Fruit fly (Drosophila melanogaster) whole organism, larva: Measurements from ENCODE around the gene CG5466.

Source experiments
- noc ChIP-seq: fragments of 200-800 bp; sonication (Bioruptor generic); optimal IDR thresholded peaks from 3 replicates; lab custom pipeline; 2019; ENCODE audit warnings: missing biosample characterization, mild to moderate bottlenecking, missing genetic modification characterization, moderate library complexity

CG5466 gene

DNA sequence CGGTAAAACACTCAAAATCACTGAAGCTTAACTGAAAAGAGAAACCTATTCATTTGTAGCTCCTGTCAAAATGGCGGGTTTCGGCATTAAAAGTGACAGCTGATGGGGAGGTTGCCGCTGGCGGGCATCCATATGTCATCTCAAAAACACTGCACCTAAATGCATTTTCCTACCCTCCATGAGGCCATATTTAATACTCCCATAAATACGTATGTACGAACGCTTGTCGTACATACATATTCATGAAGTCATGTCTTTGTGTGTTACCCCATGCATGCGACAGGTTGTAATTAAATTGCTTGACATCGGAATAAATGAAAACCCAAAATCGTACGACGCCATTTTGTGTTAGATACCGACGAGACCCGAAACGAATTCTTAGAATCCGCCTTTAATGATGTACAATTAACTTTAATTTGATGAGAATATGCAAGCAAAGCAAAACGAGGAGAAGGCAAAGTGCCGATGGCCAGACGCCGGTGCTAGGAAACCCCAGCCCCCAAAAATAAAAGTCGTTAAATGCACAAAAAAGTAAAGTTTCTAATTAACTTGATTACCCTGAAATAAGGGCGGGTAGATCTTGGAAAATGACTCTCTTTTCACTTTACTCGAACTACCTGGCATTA is 21.2 kb upstream of the CG5466 start:
- TF ChIP-seq noc = no peak

DNA sequence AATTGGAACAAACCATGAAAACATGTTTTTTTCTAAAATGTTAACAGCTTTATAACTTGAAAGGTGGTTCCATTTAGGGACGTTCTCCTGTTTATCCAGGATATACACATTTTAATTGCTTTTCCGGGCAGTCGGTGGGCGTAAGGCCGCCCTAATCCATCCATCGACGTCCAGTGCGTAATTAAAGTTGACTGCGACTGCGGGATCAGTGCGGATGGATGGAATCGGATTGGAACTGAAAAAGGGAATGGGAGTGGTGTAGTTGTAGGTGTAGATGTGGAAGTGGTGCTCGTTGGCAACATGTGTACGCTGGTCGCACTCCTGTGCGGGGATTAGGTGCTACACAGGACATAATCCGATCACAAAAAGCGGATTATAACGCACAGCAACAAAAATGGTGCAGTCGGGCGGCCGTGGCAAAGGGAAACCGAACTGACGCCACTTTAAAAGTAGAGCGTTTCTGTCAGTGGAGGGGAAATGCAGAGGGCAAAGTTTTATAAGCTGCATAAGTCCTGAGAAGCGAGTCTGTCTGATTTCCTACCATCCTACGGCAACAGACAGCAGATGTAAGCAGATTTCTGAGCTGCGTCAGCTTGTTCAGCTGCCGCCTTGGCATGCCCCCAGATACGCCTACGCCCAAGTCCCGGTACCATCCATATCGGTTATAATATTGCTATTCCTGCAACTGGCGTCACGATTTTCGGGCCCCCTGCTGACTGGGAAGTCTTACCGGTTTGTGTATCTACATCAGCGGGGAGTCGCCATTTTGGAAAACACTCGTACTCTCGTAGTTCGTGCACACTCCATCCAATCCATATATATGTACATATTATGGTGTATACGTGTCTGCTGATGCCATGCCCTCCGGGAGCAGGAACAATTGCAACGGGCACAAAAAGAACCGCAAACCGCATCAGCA is 20.0 kb upstream of the CG5466 start:
- TF ChIP-seq noc = no peak

DNA sequence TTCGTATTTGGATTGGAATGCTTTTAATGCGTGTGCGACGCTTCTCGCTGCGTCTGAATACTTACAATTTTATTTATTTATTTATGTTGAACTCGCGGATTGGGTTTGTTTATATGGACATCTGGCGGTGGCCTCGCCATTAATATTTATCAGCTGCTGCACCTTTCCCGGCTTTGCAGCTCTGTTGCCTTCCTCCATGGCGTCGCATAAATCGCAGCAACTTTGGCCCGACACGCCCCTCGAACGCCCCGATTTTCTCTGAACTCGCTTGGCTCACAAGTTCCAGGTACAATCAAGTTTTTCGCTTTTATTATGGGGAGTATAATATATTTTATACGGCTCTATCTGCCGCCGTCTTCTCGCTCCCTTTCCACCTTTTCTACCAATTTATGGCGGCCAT is 17.6 kb upstream of the CG5466 start:
- no peak for TF ChIP-seq noc

DNA sequence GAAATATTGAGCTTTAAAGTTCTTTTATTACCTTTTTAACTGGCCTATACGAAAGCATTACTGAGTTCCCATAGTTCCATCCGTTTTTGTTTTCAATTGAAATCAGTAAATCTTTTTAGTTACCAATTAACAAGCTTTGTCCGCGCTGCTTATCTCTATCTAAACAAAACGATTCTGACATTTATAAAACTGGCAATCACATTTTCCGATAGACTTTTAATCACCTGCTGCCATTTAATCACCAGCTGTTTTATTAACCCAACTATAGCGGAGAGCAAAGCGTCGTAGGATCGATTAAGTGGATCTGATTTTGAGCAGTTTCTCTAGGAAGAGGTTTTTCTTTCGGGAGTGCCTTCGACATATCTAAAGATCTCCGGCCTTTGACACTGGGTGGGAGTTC is 15.1 kb upstream of the CG5466 start:
- no peak for TF ChIP-seq noc

DNA sequence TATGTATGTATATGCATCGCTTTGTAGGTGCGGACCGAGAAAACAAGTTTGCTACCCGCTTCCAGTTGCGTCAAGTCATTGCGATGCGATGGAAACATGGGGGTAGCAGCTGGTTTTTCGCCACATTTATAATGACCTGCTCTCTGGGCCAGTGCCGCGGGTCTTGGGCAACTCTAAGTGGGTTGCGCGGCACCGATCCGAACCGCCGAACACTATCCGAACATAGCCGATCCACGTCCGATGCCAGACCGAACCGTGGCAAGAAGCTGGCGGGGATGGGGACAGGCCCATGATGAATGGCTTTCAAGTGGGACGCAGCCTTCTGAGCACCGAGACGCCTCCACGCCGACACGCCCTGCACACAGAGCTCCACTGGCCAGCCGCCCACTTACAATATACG is 13.6 kb upstream of the CG5466 start:
- no peak for TF ChIP-seq noc

DNA sequence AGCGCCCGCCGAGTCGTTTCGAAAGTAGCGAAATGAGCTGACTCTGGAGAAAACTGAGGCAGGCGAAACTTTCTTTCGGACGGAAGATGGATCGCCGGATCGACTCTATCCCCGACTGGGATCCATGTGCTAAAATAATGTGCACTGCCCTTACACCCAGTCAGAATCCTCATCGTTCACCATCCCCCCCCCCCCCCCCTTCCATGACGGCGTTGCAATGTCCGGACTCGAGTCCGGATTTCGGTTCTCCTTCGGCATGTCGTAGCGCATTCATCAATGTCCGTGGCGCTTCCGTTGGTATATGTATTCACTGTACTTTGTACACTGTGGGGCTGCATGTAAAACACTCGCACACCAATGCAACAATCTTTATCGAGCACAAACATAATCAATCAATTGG is 12.6 kb upstream of the CG5466 start:
- TF ChIP-seq noc = no peak

DNA sequence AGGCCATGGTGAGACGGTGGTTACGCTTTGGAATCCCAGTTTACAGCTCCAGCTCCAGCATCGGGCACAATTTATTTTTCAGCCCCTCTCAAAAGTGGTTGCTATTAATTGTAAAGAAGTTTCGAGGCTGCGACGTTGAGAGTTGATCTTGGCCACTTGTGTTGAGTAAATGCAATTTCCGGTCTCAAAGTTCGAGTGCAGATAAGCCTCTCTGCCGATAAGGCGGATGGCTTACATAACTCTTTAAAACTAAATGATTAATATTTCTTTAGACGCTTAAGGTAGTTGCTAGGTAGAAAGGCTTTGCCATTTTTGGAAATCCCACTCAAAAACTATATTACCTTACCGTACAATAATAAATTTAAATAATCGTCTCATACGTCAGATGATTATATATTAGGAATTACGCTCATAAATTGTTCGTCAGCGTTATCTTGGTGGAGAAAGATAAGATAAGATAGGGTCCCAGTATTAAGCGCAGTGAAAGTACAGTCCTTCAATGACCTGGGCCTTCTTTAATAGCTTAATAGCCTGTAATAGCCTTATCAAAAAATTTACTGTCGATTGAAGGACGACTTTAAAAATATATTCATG is 12.0 kb upstream of the CG5466 start:
- TF ChIP-seq noc = peak; percentile 79

DNA sequence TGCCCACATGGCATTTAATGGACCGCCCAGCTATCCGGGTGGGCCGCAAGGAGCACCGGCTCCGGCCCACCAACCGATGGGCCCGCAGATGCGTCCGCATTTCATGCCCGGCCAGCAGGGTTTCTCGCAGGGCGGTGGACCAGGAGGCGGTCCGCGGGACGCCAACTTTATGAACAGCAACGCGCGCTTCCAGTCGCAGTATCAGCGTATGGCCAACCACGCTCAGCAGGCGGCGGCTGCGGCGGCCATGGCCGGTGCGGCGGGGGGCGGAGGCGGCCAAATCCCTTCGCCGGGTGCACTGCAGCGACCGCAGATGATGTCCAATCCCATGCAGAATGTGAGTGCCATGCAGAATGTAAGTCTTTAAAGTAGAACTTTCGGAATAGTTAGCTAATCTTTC is 9.5 kb upstream of the CG5466 start:
- no peak for TF ChIP-seq noc

DNA sequence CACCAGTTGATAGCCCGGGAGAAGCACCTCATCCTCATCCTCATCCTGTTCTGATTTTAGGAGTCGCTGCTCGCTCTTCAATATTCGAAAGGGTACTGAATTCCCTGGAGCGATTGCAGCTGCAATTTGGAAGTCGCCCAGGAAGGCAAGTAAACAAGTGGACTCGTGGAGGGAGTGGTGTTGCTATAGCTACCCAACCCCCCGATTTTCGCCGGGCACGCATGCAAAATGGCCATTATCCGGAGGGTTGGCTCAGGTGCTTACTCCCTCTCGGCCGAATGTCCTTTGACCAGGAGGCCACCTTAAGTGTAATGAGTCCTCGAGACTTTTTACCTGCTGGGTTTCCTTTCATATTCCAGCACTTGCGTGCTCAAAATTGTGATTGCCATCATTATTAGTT is 882 bp upstream of the CG5466 start, which contains the start of gene CG15923:
TSS of gene CG15923 (minus strand) at position 101 of the 400 bp plus-strand sequence.
- no peak for TF ChIP-seq noc

DNA sequence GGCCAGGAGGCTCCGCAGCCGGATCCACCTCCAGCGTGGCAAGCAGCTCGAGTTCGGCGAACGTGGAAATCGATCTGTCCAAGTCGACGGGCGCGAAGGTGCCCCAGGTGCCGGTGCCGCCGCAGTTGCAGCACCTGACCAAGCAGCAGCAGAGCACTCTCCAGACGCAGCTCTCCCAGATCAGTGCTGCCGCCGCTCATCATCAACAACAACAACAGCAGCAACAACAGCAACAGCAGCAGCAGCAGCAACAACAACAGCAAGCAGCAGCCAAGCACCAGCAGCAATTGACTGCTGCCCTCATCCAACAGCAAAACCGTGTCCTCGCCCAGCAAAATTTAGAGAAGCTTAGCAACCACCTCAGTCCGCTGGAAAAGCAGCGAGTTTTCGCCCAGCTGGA is 1.3 kb downstream of the CG5466 start:
- no peak for TF ChIP-seq noc

DNA sequence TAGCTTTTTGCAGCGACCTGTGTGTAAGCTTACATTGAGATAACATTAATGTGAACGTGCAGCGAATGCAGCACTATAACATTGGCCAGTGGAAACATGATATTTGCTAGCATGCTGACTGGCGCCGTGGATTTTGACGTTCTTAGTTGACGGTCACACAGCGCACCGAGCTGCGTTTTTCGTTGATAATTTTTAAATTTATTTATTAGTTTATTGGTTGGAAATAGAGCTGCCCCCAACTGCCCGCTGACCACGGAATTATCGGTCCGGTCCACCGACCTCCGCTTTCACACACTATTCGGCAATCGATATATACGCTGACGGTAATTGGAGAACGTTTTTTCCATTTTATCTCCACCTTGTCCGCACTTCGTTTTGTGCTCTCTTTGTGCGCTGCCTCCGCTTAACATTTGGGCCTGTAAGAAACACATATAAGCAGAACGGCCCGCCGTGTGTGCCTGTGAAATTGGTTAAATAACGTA is 4.2 kb downstream of the CG5466 start, which contains the start of gene H:
TSS of gene H (plus strand) at position 134 of the 482 bp plus-strand sequence.
- no peak for TF ChIP-seq noc

DNA sequence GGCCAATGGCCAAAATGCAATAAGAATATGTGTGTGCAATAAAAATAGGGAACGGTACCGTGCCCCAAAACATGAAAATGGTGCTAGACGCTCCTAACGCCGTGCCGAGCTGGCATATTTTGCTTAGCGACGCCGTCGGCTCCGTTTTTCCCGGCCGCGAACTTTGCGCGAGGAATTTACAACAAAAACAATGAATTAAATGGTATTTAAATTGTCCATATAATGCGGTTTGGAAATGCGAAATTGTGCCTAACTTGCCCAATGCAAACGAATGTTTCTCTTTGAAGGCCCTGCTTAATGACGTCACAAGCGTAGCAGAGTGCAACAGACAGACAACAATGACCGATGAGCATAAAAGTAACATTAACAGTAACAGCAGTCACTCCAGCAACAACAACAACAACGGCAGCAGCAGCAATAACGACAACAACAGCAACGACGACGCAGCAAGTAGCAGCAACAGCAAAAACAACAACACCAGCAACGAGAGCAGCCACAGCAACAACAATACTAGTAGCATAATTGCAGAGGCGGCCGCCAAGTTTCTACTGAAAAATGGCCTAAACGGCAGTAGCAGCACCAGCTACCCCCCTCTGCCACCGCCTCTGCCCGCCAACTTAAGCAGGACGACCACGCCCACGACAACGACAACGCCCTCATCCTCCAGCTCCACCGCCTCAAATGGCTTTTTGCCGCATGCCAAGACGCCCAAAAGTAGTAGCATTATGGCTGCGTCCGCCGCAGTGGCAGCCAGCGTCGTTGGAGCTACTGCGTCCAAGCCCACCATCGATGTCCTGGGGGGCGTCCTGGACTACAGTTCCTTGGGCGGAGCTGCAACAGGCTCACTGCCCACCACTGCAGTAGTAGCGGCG is 4.8 kb downstream of the CG5466 start:
- TF ChIP-seq noc = no peak

DNA sequence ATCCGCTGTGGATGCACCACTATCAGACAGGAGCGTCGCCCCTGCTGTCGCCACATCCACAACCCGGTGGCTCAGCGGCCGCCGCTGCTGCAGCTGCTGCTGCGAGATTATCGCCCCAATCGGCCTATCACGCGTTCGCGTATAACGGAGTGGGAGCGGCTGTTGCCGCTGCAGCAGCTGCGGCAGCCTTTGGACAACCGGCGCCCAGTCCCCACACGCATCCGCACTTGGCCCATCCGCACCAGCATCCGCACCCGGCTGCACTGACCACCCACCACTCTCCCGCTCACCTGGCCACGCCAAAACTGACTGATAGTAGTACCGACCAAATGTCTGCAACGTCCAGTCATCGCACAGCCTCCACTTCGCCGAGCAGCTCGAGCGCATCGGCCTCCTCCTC is 8.4 kb downstream of the CG5466 start:
- no peak for TF ChIP-seq noc

DNA sequence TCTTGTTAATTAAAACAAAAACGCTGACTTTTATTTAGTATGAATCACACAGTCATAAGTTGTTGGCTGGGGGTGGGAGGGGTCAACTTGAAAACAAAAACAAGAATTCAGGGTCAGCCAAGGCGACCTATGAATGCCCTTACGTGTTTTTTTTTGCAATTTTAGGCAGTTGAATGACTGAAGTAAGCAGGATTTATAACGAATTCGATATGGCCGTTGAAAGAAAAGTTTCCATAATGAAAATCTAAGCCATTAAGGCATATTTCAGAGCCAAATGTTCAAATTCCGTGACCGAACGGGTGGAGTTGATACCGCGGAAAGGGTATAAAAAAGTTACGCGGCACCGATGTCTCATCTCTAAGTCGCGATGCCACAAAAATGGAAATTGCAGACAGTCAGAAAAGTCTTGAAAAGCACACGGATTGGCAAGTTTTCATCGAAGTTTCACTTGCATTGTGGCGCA is 16.3 kb downstream of the CG5466 start:
- TF ChIP-seq noc = no peak

DNA sequence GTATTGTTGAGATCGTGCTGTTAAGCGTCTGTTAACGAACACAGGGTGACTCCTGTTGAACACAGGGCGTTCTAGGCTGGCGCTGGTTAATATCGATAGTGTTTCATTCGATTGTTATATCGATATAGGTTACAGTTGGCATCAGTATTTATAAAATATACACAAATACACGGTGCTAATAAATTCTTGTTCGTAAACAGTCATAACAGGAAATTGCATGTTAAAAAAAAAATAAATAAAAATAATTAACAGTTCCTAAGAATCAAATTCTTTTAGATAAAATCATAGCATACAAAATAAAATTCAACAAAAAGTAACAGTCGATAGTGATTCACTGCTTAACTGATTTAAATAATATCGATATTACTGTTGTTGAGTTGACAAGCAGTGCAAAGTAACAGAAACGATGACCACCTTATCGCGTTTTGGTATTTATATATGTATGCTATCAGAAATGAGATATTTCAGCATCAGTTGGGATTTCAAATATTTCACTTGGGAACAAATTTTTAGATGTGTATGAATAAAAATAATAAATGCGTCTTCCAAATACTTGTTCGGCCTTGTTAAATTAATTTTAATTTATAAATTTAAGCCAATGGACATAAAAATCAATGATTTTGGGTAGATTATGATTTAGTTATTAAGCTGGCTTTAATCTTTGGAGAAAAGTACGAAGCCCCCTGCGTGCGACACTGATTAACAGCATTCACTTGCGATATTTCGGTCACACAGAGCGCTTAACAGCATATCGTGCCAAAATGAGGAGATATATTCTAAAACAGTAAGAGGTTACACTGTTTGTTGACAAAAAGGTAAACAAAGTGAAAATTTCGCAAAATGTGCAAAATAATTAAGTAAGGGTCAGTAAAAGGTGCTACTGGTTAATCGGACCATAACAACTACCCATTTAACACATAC is 17.3 kb downstream of the CG5466 start, which contains the start of the genes Pi3K92E and Lrrk:
TSS of gene Pi3K92E (minus strand) at position 59 of the 921 bp plus-strand sequence.
TSS of gene Lrrk (plus strand) at position 807 of the 921 bp plus-strand sequence.
- TF ChIP-seq noc = no peak
